Worm (Caenorhabditis elegans) whole organism, L1 larva: ENCODE results near the gene tric-1B.1.

Experiments used
- aha-1 ChIP-seq: fragments of 150-350 bp; optimal IDR thresholded peaks from 2 replicates; lab custom pipeline; 2014; ENCODE audit warnings: missing biosample characterization, missing genetic modification characterization
- ceh-88 ChIP-seq: fragments of 200-800 bp; sonication (Bioruptor generic); IDR thresholded peaks from 2 replicates; pipeline ENCODE4 v1.3.6; 2022; ENCODE audit warnings: missing genetic modification characterization, missing compliant biosample characterization
- ces-1 ChIP-seq: fragments of 150-350 bp; optimal IDR thresholded peaks from 2 replicates; lab custom pipeline; 2014; ENCODE audit warnings: missing biosample characterization, missing genetic modification reagents, missing genetic modification characterization
- dpl-1 ChIP-seq, 3 experiments: fragments of 150-350 bp in 2 of 3; sonication (generic microtip) in 1 of 3; optimal IDR thresholded peaks; 2 replicates each; lab custom pipeline; 2014 to 2017; ENCODE audit warnings: missing biosample characterization in 3 of 3, missing genetic modification characterization in 3 of 3, missing genetic modification reagents in 3 of 3
- efl-1 ChIP-seq, 4 experiments: fragments of 150-350 bp; optimal IDR thresholded peaks in 3 of 4; peaks in 1 of 4; 1 replicate in 1 of 4; 2 replicates in 3 of 4; lab custom pipeline; 2014; ENCODE audit warnings: missing biosample characterization in 2 of 4, missing genetic modification characterization in 2 of 4, missing genetic modification reagents in 2 of 4
- egl-13 ChIP-seq: sonication (generic microtip); optimal IDR thresholded peaks from 2 replicates; lab custom pipeline; 2016; ENCODE audit warnings: missing genotype, missing genetic modification reagents, missing genetic modification characterization, missing compliant biosample characterization
- elt-2 ChIP-seq: sonication (generic microtip); optimal IDR thresholded peaks from 2 replicates; lab custom pipeline; 2016; ENCODE audit warnings: missing genetic modification characterization, mild to moderate bottlenecking, inconsistent platforms, missing compliant biosample characterization, missing genetic modification reagents
- ets-5 ChIP-seq: fragments of 200-800 bp; sonication (Bioruptor generic); IDR thresholded peaks from 2 replicates; pipeline ENCODE4 v1.3.6; 2022; ENCODE audit warnings: missing genetic modification characterization, missing compliant biosample characterization
- hlh-17 ChIP-seq: fragments of 200-800 bp; sonication (Bioruptor generic); optimal IDR thresholded peaks from 2 replicates; lab custom pipeline; 2018; ENCODE audit warnings: missing genetic modification characterization, mild to moderate bottlenecking, missing compliant biosample characterization, moderate library complexity, borderline replicate concordance
- isw-1 ChIP-seq: fragments of 200-800 bp; sonication (Bioruptor generic); IDR thresholded peaks from 2 replicates; pipeline ENCODE4 v1.3.6; 2022; ENCODE audit warnings: missing genetic modification characterization, missing compliant biosample characterization
- jun-1 ChIP-seq: fragments of 150-350 bp; optimal IDR thresholded peaks from 2 replicates; lab custom pipeline; 2014; ENCODE audit warnings: missing biosample characterization, missing genetic modification reagents, missing genetic modification characterization
- lin-13 ChIP-seq: fragments of 150-350 bp; optimal IDR thresholded peaks from 2 replicates; lab custom pipeline; 2014; ENCODE audit warnings: missing biosample characterization, missing genetic modification reagents, missing genetic modification characterization
- lin-35 ChIP-seq, 2 experiments: fragments of 150-350 bp; optimal IDR thresholded peaks; 2 replicates each; lab custom pipeline; 2014; ENCODE audit warnings: missing biosample characterization in 2 of 2, missing genetic modification characterization in 2 of 2, missing genetic modification reagents in 2 of 2
- lin-39 ChIP-seq: fragments of 150-350 bp; optimal IDR thresholded peaks from 2 replicates; lab custom pipeline; 2014; ENCODE audit warnings: missing biosample characterization, missing genetic modification reagents, missing genetic modification characterization
- lsy-2 ChIP-seq, 2 experiments: fragments of 150-350 bp; optimal IDR thresholded peaks; 2 replicates each; lab custom pipeline; 2014; ENCODE audit warnings: missing biosample characterization in 2 of 2, missing genetic modification characterization in 2 of 2
- nhr-20 ChIP-seq: sonication (generic microtip); optimal IDR thresholded peaks from 2 replicates; lab custom pipeline; 2016; ENCODE audit warnings: mild to moderate bottlenecking, missing genetic modification characterization, missing compliant biosample characterization
- nhr-76 ChIP-seq: sonication (generic microtip); optimal IDR thresholded peaks from 2 replicates; lab custom pipeline; 2017; ENCODE audit warnings: missing biosample characterization, missing genetic modification characterization
- nhr-77 ChIP-seq: fragments of 150-350 bp; optimal IDR thresholded peaks from 2 replicates; lab custom pipeline; 2014; ENCODE audit warnings: missing biosample characterization, missing genetic modification characterization
- nhr-84 ChIP-seq: sonication (generic microtip); optimal IDR thresholded peaks from 2 replicates; lab custom pipeline; 2017; ENCODE audit warnings: missing biosample characterization, missing genetic modification characterization
- nhr-90 ChIP-seq: sonication (generic microtip); optimal IDR thresholded peaks from 2 replicates; lab custom pipeline; 2016; ENCODE audit warnings: mild to moderate bottlenecking, missing genetic modification characterization, missing compliant biosample characterization; ENCODE audit not compliant: poor library complexity
- pax-3 ChIP-seq: fragments of 200-800 bp; sonication (Bioruptor generic); optimal IDR thresholded peaks from 2 replicates; lab custom pipeline; 2018; ENCODE audit warnings: mild to moderate bottlenecking, missing genetic modification characterization, moderate library complexity, missing compliant biosample characterization
- rnt-1 ChIP-seq: sonication (generic microtip); optimal IDR thresholded peaks from 2 replicates; lab custom pipeline; 2016; ENCODE audit warnings: mild to moderate bottlenecking, missing genetic modification characterization, moderate library complexity, missing compliant biosample characterization
- snu-23 ChIP-seq: sonication (generic microtip); optimal IDR thresholded peaks from 2 replicates; lab custom pipeline; 2016; ENCODE audit warnings: missing genetic modification characterization, missing compliant biosample characterization
- sox-4 ChIP-seq: sonication (generic microtip); optimal IDR thresholded peaks from 2 replicates; lab custom pipeline; 2016; ENCODE audit warnings: missing genetic modification characterization, missing compliant biosample characterization
- sptf-1 ChIP-seq: fragments of 150-350 bp; optimal IDR thresholded peaks from 2 replicates; lab custom pipeline; 2014; ENCODE audit warnings: missing biosample characterization, missing genetic modification characterization
- sup-37 ChIP-seq: fragments of 200-800 bp; sonication (Bioruptor generic); optimal IDR thresholded peaks from 2 replicates; lab custom pipeline; 2018; ENCODE audit warnings: mild to moderate bottlenecking, missing genetic modification characterization, missing compliant biosample characterization
- swsn-7 ChIP-seq: sonication (generic microtip); optimal IDR thresholded peaks from 2 replicates; lab custom pipeline; 2016; ENCODE audit warnings: missing genetic modification characterization, missing compliant biosample characterization
- tbx-2 ChIP-seq: sonication (generic microtip); optimal IDR thresholded peaks from 2 replicates; lab custom pipeline; 2016; ENCODE audit warnings: missing genetic modification characterization, missing compliant biosample characterization
- tlp-1 ChIP-seq: fragments of 150-350 bp; optimal IDR thresholded peaks from 2 replicates; lab custom pipeline; 2014; ENCODE audit warnings: missing biosample characterization, missing genetic modification characterization
- unc-98 ChIP-seq: fragments of 200-800 bp; sonication (Bioruptor generic); IDR thresholded peaks from 2 replicates; pipeline ENCODE4 v1.3.6; 2022; ENCODE audit warnings: missing genetic modification characterization, missing compliant biosample characterization

Gene tric-1B.1

DNA sequence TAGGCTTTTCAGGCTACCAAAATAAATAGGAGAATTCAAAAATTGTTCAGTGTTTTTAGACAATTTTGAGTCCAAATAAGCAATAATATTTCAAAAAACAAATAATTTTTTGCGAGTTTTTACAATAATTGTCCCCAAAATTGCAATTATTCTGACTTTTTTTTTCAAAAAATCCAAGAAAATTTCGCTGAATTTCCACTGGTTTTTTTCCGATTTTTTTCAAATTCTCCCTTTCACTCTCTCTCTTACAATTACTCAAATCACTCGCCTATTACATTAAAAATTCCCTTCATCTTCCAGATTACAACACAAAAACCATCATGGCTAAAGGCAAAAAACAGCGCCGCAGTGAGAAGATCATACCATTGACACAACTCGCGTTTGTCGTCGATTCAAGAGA lies 23.0 kb upstream of the tric-1B.1 start, which contains the start of gene Y57A10A.31:
Gene Y57A10A.31, plus strand, starts transcription at position 301 of the 400 bp plus-strand sequence.
- TF ChIP-seq ets-5 (GFP tag; lab: Robert Waterston, UW) (no peak), efl-1 (optimal IDR thresholded peaks at IDR 0.05; lab: Kevin White, UChicago) (no peak), efl-1 (GFP tag; optimal IDR thresholded peaks at IDR 0.05 in 1 of 2; lab: Kevin White, UChicago) (peak in 1 of 2 experiments; percentile 41), sup-37 (no peak), hlh-17 (GFP tag; lab: Kevin White, UChicago) (no peak), lsy-2 (tag; optimal IDR thresholded peaks at IDR 0.05; lab: Kevin White, UChicago) (no peak), elt-2 (no peak), sptf-1 (no peak), tlp-1 (no peak)
- TF ChIP-seq, all 84 proteins: peak for 1

DNA sequence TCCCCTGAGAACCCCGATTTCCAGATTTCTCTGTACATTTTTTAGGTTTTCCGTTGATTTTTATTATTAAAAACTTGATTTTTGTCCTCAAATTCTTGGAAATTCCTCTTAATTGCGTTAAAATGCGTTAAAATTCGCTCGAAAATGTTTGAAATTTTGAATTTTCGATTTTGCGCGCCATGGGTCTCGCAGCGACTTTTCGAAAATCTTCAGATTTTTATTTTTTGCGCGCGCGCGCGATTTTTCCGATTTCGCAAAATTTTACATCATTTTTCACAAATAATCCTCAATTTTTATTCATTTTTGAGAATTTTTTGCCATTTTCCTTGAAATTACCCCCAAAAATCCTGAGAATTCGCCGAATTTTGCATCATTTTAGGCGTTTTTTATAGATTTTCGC lies 18.0 kb upstream of the tric-1B.1 start:
- TF ChIP-seq efl-1 (optimal IDR thresholded peaks at IDR 0.05; lab: Kevin White, UChicago) (peak in 1 of 2 experiments; percentile 59), efl-1 (GFP tag; optimal IDR thresholded peaks at IDR 0.05 in 1 of 2; lab: Kevin White, UChicago) (no peak), nhr-90 (no peak), jun-1 (tag; lab: Kevin White, UChicago) (no peak), dpl-1 (GFP tag; optimal IDR thresholded peaks at IDR 0.05; lab: Kevin White, UChicago) (peak in 1 of 3 experiments; percentile 20)

DNA sequence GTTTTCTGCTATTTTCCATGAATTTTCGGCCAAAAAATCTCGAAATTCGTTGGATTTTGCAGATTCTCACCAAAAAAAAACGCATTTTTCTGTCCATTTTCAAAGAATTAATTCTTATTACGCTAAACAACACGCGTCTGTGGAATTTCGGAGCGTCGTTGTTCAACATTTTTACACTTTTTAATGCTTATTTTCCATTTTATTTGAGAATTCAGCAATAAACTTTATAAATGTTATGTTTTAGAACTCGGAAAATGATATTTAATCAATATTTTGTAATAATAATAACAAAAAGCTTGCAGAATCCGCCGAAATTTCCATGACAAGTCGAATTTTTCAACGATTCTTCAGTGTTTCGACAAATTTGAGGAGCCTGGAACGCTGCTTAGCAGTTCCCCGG lies 14.3 kb upstream of the tric-1B.1 start, which contains the start of gene ife-5:
Gene ife-5, plus strand, starts transcription at position 301 of the 400 bp plus-strand sequence.
- TF ChIP-seq snu-23 (GFP tag; lab: Kevin White, UChicago): no peak
- no peak for TF ChIP-seq lin-39 (tag; lab: Kevin White, UChicago)
- no peak for TF ChIP-seq egl-13 (tag; lab: Kevin White, UChicago)
- no peak for TF ChIP-seq ces-1 (GFP tag; lab: Kevin White, UChicago)
- TF ChIP-seq elt-2: no peak
- TF ChIP-seq nhr-76 (tag; lab: Kevin White, UChicago): no peak
- no peak for TF ChIP-seq isw-1
- TF ChIP-seq pax-3 (tag; lab: Kevin White, UChicago): no peak
- TF ChIP-seq rnt-1 (tag; lab: Kevin White, UChicago): no peak
- no peak for TF ChIP-seq aha-1 (tag; lab: Kevin White, UChicago)
- TF ChIP-seq, all 84 proteins: peak for 0

ce11 chrII:12279259-12279658 lies 13.2 kb upstream of the tric-1B.1 start, which contains the start of the genes tric-1B.2 and Y57A10A.29:
Gene tric-1B.2, minus strand, starts transcription at chrII:12279387.
Gene Y57A10A.29, plus strand, starts transcription at chrII:12279561.
- TF ChIP-seq efl-1 (optimal IDR thresholded peaks at IDR 0.05; lab: Kevin White, UChicago): peak; percentile 10 to 13
- peak; percentile 23 to 29 for TF ChIP-seq efl-1 (GFP tag; optimal IDR thresholded peaks at IDR 0.05 in 1 of 2; lab: Kevin White, UChicago)
- no peak for TF ChIP-seq hlh-17 (GFP tag; lab: Kevin White, UChicago)
- peak in 1 of 2 experiments; percentile 37 for TF ChIP-seq lsy-2 (tag; optimal IDR thresholded peaks at IDR 0.05; lab: Kevin White, UChicago)
- TF ChIP-seq lin-35 (GFP tag; optimal IDR thresholded peaks at IDR 0.05; lab: Kevin White, UChicago): peak in 1 of 2 experiments; percentile 21
- peak in 1 of 3 experiments; percentile 32 for TF ChIP-seq dpl-1 (GFP tag; optimal IDR thresholded peaks at IDR 0.05; lab: Kevin White, UChicago)
- TF ChIP-seq tbx-2: no peak

- TF ChIP-seq nhr-20 (tag; lab: Kevin White, UChicago) (no peak), ceh-88 (GFP tag; lab: Robert Waterston, UW) (no peak), nhr-77 (tag; lab: Kevin White, UChicago) (no peak), unc-98 (GFP tag; lab: Robert Waterston, UW) (no peak), lin-39 (tag; lab: Kevin White, UChicago) (no peak), lin-13 (GFP tag; lab: Kevin White, UChicago) (no peak), swsn-7 (no peak), nhr-84 (tag; lab: Kevin White, UChicago) (no peak), lsy-2 (tag; optimal IDR thresholded peaks at IDR 0.05; lab: Kevin White, UChicago) (no peak), lin-35 (GFP tag; optimal IDR thresholded peaks at IDR 0.05; lab: Kevin White, UChicago) (no peak), sox-4 (no peak)
Measured at ce11 chrII:12278602-12279001, 12.6 kb upstream of the tric-1B.1 start.
